Worm (Caenorhabditis elegans) whole organism, young adult: ENCODE results near the gene urb-1.
A peak's percentile ranks its signal among the peaks of the same experiment; 100 is the strongest.

Experiments
- B0019.2 ChIP-seq: fragments of 200-800 bp; sonication (Bioruptor generic); conservative IDR thresholded peaks from 2 replicates; pipeline ENCODE4 v1.3.6; 2022; ENCODE audit warnings: missing genetic modification reagents, missing genetic modification characterization, missing compliant biosample characterization
- B0035.1 ChIP-seq: sonication (generic microtip); optimal IDR thresholded peaks from 2 replicates; lab custom pipeline; 2016; ENCODE audit warnings: missing genetic modification characterization, mild to moderate bottlenecking, missing compliant biosample characterization, missing genotype, missing genetic modification reagents
- B0336.3 ChIP-seq: fragments of 200-800 bp; sonication (Bioruptor generic); IDR thresholded peaks from 2 replicates; pipeline ENCODE4 v1.3.6; 2022; ENCODE audit warnings: missing genetic modification characterization, missing compliant biosample characterization
- C06A6.2 ChIP-seq: fragments of 200-800 bp; sonication (Bioruptor generic); conservative IDR thresholded peaks from 2 replicates; pipeline ENCODE4 v1.3.6; 2022; ENCODE audit warnings: missing genetic modification characterization, missing compliant biosample characterization
- K12H6.12 ChIP-seq: fragments of 200-800 bp; sonication (Bioruptor generic); optimal IDR thresholded peaks from 2 replicates; lab custom pipeline; 2018; ENCODE audit warnings: mild to moderate bottlenecking, missing genetic modification characterization, missing compliant biosample characterization
- Y53G8AR.9 ChIP-seq: fragments of 200-800 bp; sonication (Bioruptor generic); conservative IDR thresholded peaks from 2 replicates; pipeline ENCODE4 v1.3.6; 2022; ENCODE audit warnings: missing genetic modification reagents, missing genetic modification characterization, missing compliant biosample characterization
- Y56A3A.18 ChIP-seq: fragments of 200-800 bp; sonication (Bioruptor generic); IDR thresholded peaks from 2 replicates; pipeline ENCODE4 v1.3.6; 2022; ENCODE audit warnings: missing genetic modification reagents, missing genetic modification characterization, missing compliant biosample characterization
- atf-7 ChIP-seq: sonication (generic microtip); optimal IDR thresholded peaks from 2 replicates; lab custom pipeline; 2017; ENCODE audit warnings: mild to moderate bottlenecking, missing genetic modification characterization, missing compliant biosample characterization
- attf-6 ChIP-seq: fragments of 200-800 bp; sonication (Bioruptor generic); IDR thresholded peaks from 2 replicates; pipeline ENCODE4 v1.3.6; 2022; ENCODE audit warnings: missing genetic modification reagents, missing genetic modification characterization, missing compliant biosample characterization
- cebp-1 ChIP-seq, 2 experiments: fragments of 200-800 bp in 1 of 2; sonication (Bioruptor generic) in 1 of 2; sonication (generic microtip) in 1 of 2; IDR thresholded peaks in 1 of 2; optimal IDR thresholded peaks in 1 of 2; 2 replicates each; pipeline versions ENCODE4 v1.3.6 to Lab custom; 2017 to 2022; ENCODE audit warnings: missing compliant biosample characterization in 2 of 2, missing genetic modification characterization in 2 of 2, mild to moderate bottlenecking in 1 of 2, missing genetic modification reagents in 1 of 2, moderate library complexity in 1 of 2
- die-1 ChIP-seq: sonication (generic microtip); optimal IDR thresholded peaks from 2 replicates; lab custom pipeline; 2016; ENCODE audit warnings: missing genotype, mild to moderate bottlenecking, missing genetic modification characterization, missing compliant biosample characterization
- egl-18 ChIP-seq: fragments of 200-800 bp; sonication (Bioruptor generic); IDR thresholded peaks from 2 replicates; pipeline ENCODE4 v1.3.6; 2022; ENCODE audit warnings: missing genetic modification reagents, missing genetic modification characterization, missing compliant biosample characterization
- egl-44 ChIP-seq: fragments of 200-800 bp; sonication (Bioruptor generic); IDR thresholded peaks from 2 replicates; pipeline ENCODE4 v1.3.6; 2022; ENCODE audit warnings: missing genetic modification reagents, missing genetic modification characterization, missing compliant biosample characterization
- egrh-3 ChIP-seq: fragments of 200-800 bp; sonication (Bioruptor generic); IDR thresholded peaks from 2 replicates; pipeline ENCODE4 v1.3.6; 2022; ENCODE audit warnings: missing genetic modification reagents, missing genetic modification characterization, missing compliant biosample characterization
- hmg-1.2 ChIP-seq: fragments of 200-800 bp; sonication (Bioruptor generic); IDR thresholded peaks from 2 replicates; pipeline ENCODE4 v1.3.6; 2022; ENCODE audit warnings: missing genetic modification reagents, missing genetic modification characterization, missing compliant biosample characterization
- hrde-1 ChIP-seq: sonication (generic microtip); optimal IDR thresholded peaks from 2 replicates; lab custom pipeline; 2016; ENCODE audit warnings: missing genetic modification characterization, mild to moderate bottlenecking, missing compliant biosample characterization, moderate library complexity, missing genotype, missing genetic modification reagents, borderline replicate concordance
- lin-54 ChIP-seq: fragments of 200-800 bp; sonication (Bioruptor generic); optimal IDR thresholded peaks from 2 replicates; lab custom pipeline; 2018; ENCODE audit warnings: mild to moderate bottlenecking, missing genetic modification characterization, missing compliant biosample characterization
- madf-10 ChIP-seq: sonication (generic microtip); optimal IDR thresholded peaks from 2 replicates; lab custom pipeline; 2016; ENCODE audit warnings: mild to moderate bottlenecking, missing genetic modification characterization, missing compliant biosample characterization
- madf-6 ChIP-seq: fragments of 200-800 bp; sonication (Bioruptor generic); IDR thresholded peaks from 2 replicates; pipeline ENCODE4 v1.3.6; 2022; ENCODE audit warnings: missing genetic modification reagents, missing genetic modification characterization, missing compliant biosample characterization
- mel-28 ChIP-seq: sonication (generic microtip); optimal IDR thresholded peaks from 2 replicates; lab custom pipeline; 2016; ENCODE audit warnings: borderline replicate concordance, mild to moderate bottlenecking, missing genetic modification characterization, missing compliant biosample characterization
- nhr-80 ChIP-seq: sonication (generic microtip); optimal IDR thresholded peaks from 2 replicates; lab custom pipeline; 2016; ENCODE audit warnings: missing genetic modification characterization, missing compliant biosample characterization
- rec-8 ChIP-seq, 2 experiments: sonication (generic microtip); optimal IDR thresholded peaks; 2 replicates each; lab custom pipeline; 2016; ENCODE audit warnings: mild to moderate bottlenecking in 2 of 2, missing genetic modification characterization in 2 of 2, missing genetic modification reagents in 2 of 2, missing genotype in 2 of 2, missing biosample characterization in 1 of 2, missing compliant biosample characterization in 1 of 2, moderate library complexity in 1 of 2
- repo-1 ChIP-seq: sonication (generic microtip); optimal IDR thresholded peaks from 2 replicates; lab custom pipeline; 2017; ENCODE audit warnings: mild to moderate bottlenecking, missing genetic modification characterization, missing compliant biosample characterization
- sdz-38 ChIP-seq: sonication (generic microtip); optimal IDR thresholded peaks from 2 replicates; lab custom pipeline; 2016; ENCODE audit warnings: missing genotype, missing genetic modification characterization, missing compliant biosample characterization
- snpc-3.4 ChIP-seq: sonication (generic microtip); optimal IDR thresholded peaks from 2 replicates; lab custom pipeline; 2017; ENCODE audit warnings: missing genetic modification characterization, mild to moderate bottlenecking, missing compliant biosample characterization, antibody characterized with exemption, moderate library complexity, missing genotype, missing genetic modification reagents
- snpc-4 ChIP-seq, 5 experiments: fragments of 150-350 bp in 1 of 5; sonication (generic microtip) in 4 of 5; optimal IDR thresholded peaks; 2 replicates each; lab custom pipeline; 2014 to 2018; ENCODE audit warnings: missing genetic modification characterization in 5 of 5, missing biosample characterization in 3 of 5, antibody characterized with exemption in 2 of 5, mild to moderate bottlenecking in 2 of 5, missing compliant biosample characterization in 2 of 5, missing genotype in 2 of 5, moderate library complexity in 2 of 5, missing genetic modification reagents in 1 of 5
- sptf-2 ChIP-seq: fragments of 200-800 bp; sonication (Bioruptor generic); optimal IDR thresholded peaks from 2 replicates; lab custom pipeline; 2018; ENCODE audit warnings: mild to moderate bottlenecking, missing genetic modification characterization, missing compliant biosample characterization
- tlf-1 ChIP-seq: fragments of 200-800 bp; sonication (Bioruptor generic); optimal IDR thresholded peaks from 2 replicates; lab custom pipeline; 2018; ENCODE audit warnings: mild to moderate bottlenecking, missing genetic modification characterization, missing compliant biosample characterization
- xnd-1 ChIP-seq: sonication (generic microtip); optimal IDR thresholded peaks from 2 replicates; lab custom pipeline; 2016; ENCODE audit warnings: missing genotype, missing genetic modification reagents, missing genetic modification characterization, missing compliant biosample characterization

Gene urb-1

DNA sequence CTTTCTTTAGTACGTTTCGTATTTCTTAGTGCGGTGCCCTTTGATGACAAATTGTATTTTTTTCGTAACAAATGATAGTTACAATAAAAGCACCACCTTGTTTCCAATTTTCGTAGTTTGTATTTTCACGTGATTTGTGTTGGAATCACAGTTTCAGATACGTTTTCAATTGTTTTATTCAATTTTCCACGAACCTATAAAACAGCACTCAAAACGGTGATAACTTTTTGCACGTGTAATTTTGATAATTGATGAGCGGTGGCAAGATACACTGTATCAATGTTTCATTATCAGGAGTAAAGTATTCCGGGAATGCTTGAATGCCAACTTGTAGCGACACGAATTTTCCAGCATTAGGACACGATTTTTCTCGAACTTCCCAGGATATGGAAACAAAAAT lies 12.8 kb downstream of the urb-1 start:
- TF ChIP-seq hrde-1 (tag; lab: Kevin White, UChicago): no peak
- no peak for TF ChIP-seq cebp-1 (GFP tag; IDR thresholded peaks at IDR 0.05; lab: Robert Waterston, UW)
- no peak for TF ChIP-seq cebp-1 (tag; optimal IDR thresholded peaks at IDR 0.05; lab: Kevin White, UChicago)
- peak; percentile 74 for TF ChIP-seq nhr-80 (tag; lab: Kevin White, UChicago)
- TF ChIP-seq snpc-4 (GFP tag; optimal IDR thresholded peaks at IDR 0.05; lab: Kevin White, UChicago): no peak
- TF ChIP-seq snpc-4 (tag; optimal IDR thresholded peaks at IDR 0.05; lab: Kevin White, UChicago): no peak
- TF ChIP-seq atf-7 (tag; lab: Kevin White, UChicago): peak; percentile 45
- TF ChIP-seq sdz-38 (tag; lab: Kevin White, UChicago): no peak
- TF ChIP-seq egrh-3: no peak
- TF ChIP-seq B0019.2 (GFP tag; lab: Robert Waterston, UW): no peak

DNA sequence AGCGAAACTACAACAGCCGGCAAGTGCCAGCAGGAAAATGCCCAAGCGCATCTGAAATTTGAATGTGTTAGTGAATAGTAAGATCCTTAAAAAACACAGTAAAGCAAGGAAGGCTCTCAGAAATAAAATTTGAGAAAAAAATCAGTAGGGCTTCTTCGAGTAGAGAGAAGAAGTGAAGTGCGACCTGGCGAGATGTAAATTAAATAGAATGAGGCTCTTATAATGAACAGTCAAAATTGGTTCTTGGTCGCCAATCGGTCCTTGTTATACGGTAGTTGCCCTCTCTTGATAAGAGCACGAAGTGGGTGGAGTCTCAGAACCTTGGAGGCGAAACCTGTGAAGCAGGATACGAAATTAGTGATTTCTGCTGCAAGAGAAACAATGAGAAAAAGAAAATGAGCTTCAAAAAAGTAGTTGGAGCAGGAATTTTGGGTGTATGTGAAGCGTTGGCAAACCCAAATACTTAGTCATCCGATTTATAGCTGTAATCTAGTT lies 15.2 kb downstream of the urb-1 start, which contains the start of gene bcf-1:
TSS of gene bcf-1 (minus strand) at position 51 of the 495 bp plus-strand sequence.
- TF ChIP-seq madf-10 (tag; lab: Kevin White, UChicago) (no peak), snpc-3.4 (tag; lab: Kevin White, UChicago) (no peak), sptf-2 (GFP tag; lab: Kevin White, UChicago) (no peak), lin-54 (GFP tag; lab: Kevin White, UChicago) (no peak), B0019.2 (GFP tag; lab: Robert Waterston, UW) (no peak), mel-28 (tag; lab: Kevin White, UChicago) (no peak), B0035.1 (tag; lab: Kevin White, UChicago) (no peak), xnd-1 (tag; lab: Kevin White, UChicago) (no peak), nhr-80 (tag; lab: Kevin White, UChicago) (peak; percentile 70)

- TF ChIP-seq nhr-80 (tag; lab: Kevin White, UChicago): peak; percentile 41
- no peak for TF ChIP-seq B0019.2 (GFP tag; lab: Robert Waterston, UW)
- TF ChIP-seq, all 124 proteins: peak for 1
Observed at ce11 chrV:6407587-6407986, 16.4 kb downstream of the urb-1 start.

DNA sequence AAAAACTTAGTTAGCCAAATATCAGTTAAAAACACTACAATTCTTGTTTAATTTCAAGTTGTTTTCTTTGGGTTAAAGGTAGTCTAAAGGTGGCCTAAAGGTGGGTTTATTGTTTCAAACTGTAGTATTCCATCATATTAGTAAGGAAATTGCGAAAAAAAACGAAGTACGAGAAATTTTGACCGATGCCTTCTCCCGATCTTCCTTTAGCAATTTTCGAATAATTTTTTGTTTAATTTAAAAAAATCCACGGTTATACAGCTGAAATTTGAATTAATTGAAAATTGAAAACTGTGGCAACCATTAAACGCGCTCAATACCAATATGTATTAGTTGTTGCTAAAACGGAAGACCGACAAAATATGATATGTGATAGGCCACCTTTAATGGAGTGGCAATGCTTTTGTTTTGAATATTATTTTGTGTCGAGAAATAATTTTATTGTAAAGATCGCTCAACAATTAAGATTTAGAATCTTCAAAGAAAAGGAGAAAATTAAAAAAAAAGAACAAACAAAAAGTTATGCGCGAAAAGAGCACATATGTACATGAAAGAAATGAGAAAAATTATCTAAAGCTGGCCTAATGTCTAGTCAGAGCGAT lies 22.9 kb downstream of the urb-1 start:
- 0 out of 2 replicates have a peak, but pooled peaks have one; percentile 8 for TF ChIP-seq attf-6
- peak; percentile 12 for TF ChIP-seq lin-54 (GFP tag; lab: Kevin White, UChicago)
- TF ChIP-seq madf-6 (GFP tag; lab: Robert Waterston, UW): 0 out of 2 replicates have a peak, but pooled peaks have one; percentile 7
- TF ChIP-seq egl-44 (GFP tag; lab: Robert Waterston, UW): no peak
- no peak for TF ChIP-seq die-1 (tag; lab: Kevin White, UChicago)
- TF ChIP-seq C06A6.2 (GFP tag; lab: Robert Waterston, UW): 0 out of 2 replicates have a peak, but pooled peaks have one; percentile 28
- TF ChIP-seq rec-8 (tag; optimal IDR thresholded peaks at IDR 0.05; lab: Kevin White, UChicago): no peak
- TF ChIP-seq K12H6.12: no peak
- TF ChIP-seq atf-7 (tag; lab: Kevin White, UChicago): peak; percentile 29
- peak; percentile 53 for TF ChIP-seq Y53G8AR.9
- 0 out of 2 replicates have a peak, but pooled peaks have one; percentile 33 for TF ChIP-seq B0336.3 (GFP tag; lab: Robert Waterston, UW)
- TF ChIP-seq egl-18 (GFP tag; lab: Robert Waterston, UW): no peak
- peak; percentile 14 for TF ChIP-seq repo-1 (tag; lab: Kevin White, UChicago)
- TF ChIP-seq tlf-1: no peak
- TF ChIP-seq hmg-1.2 (GFP tag; lab: Robert Waterston, UW): 0 out of 2 replicates have a peak, but pooled peaks have one; percentile 17
- 0 out of 2 replicates have a peak, but pooled peaks have one; percentile 10 for TF ChIP-seq Y56A3A.18 (GFP tag; lab: Robert Waterston, UW)
- peak; percentile 24 for TF ChIP-seq nhr-80 (tag; lab: Kevin White, UChicago)
